Fruit fly (Drosophila melanogaster) whole organism, prepupa: Measurements from ENCODE around the gene Keap1.

Experiments used
- CG10669 ChIP-seq: fragments of 200-800 bp; sonication (Bioruptor generic); optimal IDR thresholded peaks from 3 replicates; lab custom pipeline; 2018; ENCODE audit warnings: missing biosample characterization, mild to moderate bottlenecking, missing genetic modification characterization, moderate library complexity
- CG11762 ChIP-seq: fragments of 200-800 bp; sonication (Bioruptor generic); optimal IDR thresholded peaks from 3 replicates; lab custom pipeline; 2016; ENCODE audit warnings: missing biosample characterization, missing genetic modification characterization; ENCODE audit not compliant: insufficient read depth
- CG15336 ChIP-seq: fragments of 200-800 bp; sonication (Bioruptor generic); IDR thresholded peaks from 2 replicates; pipeline ENCODE4 v1.3.6; 2022; ENCODE audit warnings: missing biosample characterization, missing genetic modification characterization
- CG16779 ChIP-seq: fragments of 200-800 bp; sonication (Bioruptor generic); optimal IDR thresholded peaks from 3 replicates; lab custom pipeline; 2017; ENCODE audit warnings: missing biosample characterization, mild to moderate bottlenecking, missing genetic modification characterization
- CG3032 ChIP-seq: fragments of 200-800 bp; optimal IDR thresholded peaks from 2 replicates; lab custom pipeline; 2019; ENCODE audit warnings: missing biosample characterization, mild to moderate bottlenecking, missing genetic modification characterization, moderate library complexity
- CG31627 ChIP-seq: fragments of 200-800 bp; sonication (Bioruptor generic); optimal IDR thresholded peaks from 3 replicates; lab custom pipeline; 2016; ENCODE audit warnings: missing biosample characterization, missing genetic modification characterization
- CG32006 ChIP-seq: fragments of 200-800 bp; sonication (Bioruptor generic); optimal IDR thresholded peaks from 3 replicates; lab custom pipeline; 2017; ENCODE audit warnings: missing biosample characterization, mild to moderate bottlenecking, missing genetic modification characterization
- CG34406 ChIP-seq: fragments of 200-800 bp; sonication (Bioruptor generic); optimal IDR thresholded peaks from 3 replicates; lab custom pipeline; 2016; ENCODE audit warnings: missing biosample characterization, missing genetic modification characterization
- CG4318 ChIP-seq: fragments of 200-800 bp; sonication (Bioruptor generic); optimal IDR thresholded peaks from 3 replicates; lab custom pipeline; 2017; ENCODE audit warnings: missing biosample characterization, mild to moderate bottlenecking, missing genetic modification characterization
- CG6163 ChIP-seq: fragments of 200-800 bp; sonication (Bioruptor generic); IDR thresholded peaks from 3 replicates; pipeline ENCODE4 v1.3.6; 2022; ENCODE audit warnings: missing biosample characterization, missing genetic modification characterization
- CG6276 ChIP-seq: fragments of 200-800 bp; sonication (Bioruptor generic); optimal IDR thresholded peaks from 2 replicates; lab custom pipeline; 2017; ENCODE audit warnings: missing biosample characterization, mild to moderate bottlenecking, missing genetic modification characterization
- CG6792 ChIP-seq: fragments of 200-800 bp; sonication (Bioruptor generic); optimal IDR thresholded peaks from 3 replicates; lab custom pipeline; 2016; ENCODE audit warnings: missing biosample characterization, missing genetic modification characterization
- CG6808 ChIP-seq: fragments of 200-800 bp; sonication (Bioruptor generic); optimal IDR thresholded peaks from 3 replicates; lab custom pipeline; 2017; ENCODE audit warnings: missing biosample characterization, missing genetic modification characterization, mild to moderate bottlenecking, moderate library complexity, missing genetic modification reagents
- CG6854 ChIP-seq: fragments of 200-800 bp; sonication (Bioruptor generic); optimal IDR thresholded peaks from 2 replicates; lab custom pipeline; 2017; ENCODE audit warnings: missing biosample characterization, mild to moderate bottlenecking, missing genetic modification characterization
- CG7368 ChIP-seq: fragments of 200-800 bp; sonication (Bioruptor generic); optimal IDR thresholded peaks from 3 replicates; lab custom pipeline; 2016; ENCODE audit warnings: missing biosample characterization, missing genetic modification characterization
- CG8119 ChIP-seq: fragments of 200-800 bp; sonication (Bioruptor generic); IDR thresholded peaks from 3 replicates; pipeline ENCODE4 v1.3.6; 2022; ENCODE audit warnings: missing biosample characterization, missing genetic modification characterization
- CG9139 ChIP-seq: fragments of 200-800 bp; sonication (Bioruptor generic); optimal IDR thresholded peaks from 3 replicates; lab custom pipeline; 2017; ENCODE audit warnings: missing biosample characterization, mild to moderate bottlenecking, missing genetic modification characterization
- Eip78C ChIP-seq: fragments of 200-800 bp; sonication (Bioruptor generic); peaks from one replicate; lab custom pipeline; 2016; ENCODE audit warnings: missing biosample characterization, missing genetic modification characterization
- Ets96B ChIP-seq: fragments of 200-800 bp; optimal IDR thresholded peaks from 2 replicates; lab custom pipeline; 2019; ENCODE audit warnings: missing biosample characterization, mild to moderate bottlenecking, missing genetic modification characterization, moderate library complexity
- Hr38 ChIP-seq: sonication (Bioruptor generic); optimal IDR thresholded peaks from 2 replicates; lab custom pipeline; 2016; ENCODE audit warnings: missing biosample characterization, missing genetic modification characterization
- Hr4 ChIP-seq: fragments of 200-800 bp; sonication (Bioruptor generic); optimal IDR thresholded peaks from 3 replicates; lab custom pipeline; 2016; ENCODE audit warnings: missing biosample characterization, missing genetic modification characterization
- Lpt ChIP-seq: fragments of 200-800 bp; sonication (Bioruptor generic); optimal IDR thresholded peaks from 3 replicates; lab custom pipeline; 2016; ENCODE audit warnings: missing biosample characterization, missing genetic modification characterization
- Met ChIP-seq: fragments of 200-800 bp; sonication (Bioruptor generic); optimal IDR thresholded peaks from 3 replicates; lab custom pipeline; 2016; ENCODE audit warnings: missing biosample characterization, missing genetic modification characterization
- OdsH ChIP-seq: fragments of 200-800 bp; sonication (Bioruptor generic); optimal IDR thresholded peaks from 3 replicates; lab custom pipeline; 2016; ENCODE audit warnings: missing biosample characterization, missing genetic modification characterization
- Smox ChIP-seq: fragments of 200-800 bp; sonication (Bioruptor generic); optimal IDR thresholded peaks from 3 replicates; lab custom pipeline; 2016; ENCODE audit warnings: missing biosample characterization, missing genetic modification characterization
- Sox102F ChIP-seq: fragments of 200-800 bp; sonication (Bioruptor generic); optimal IDR thresholded peaks from 2 replicates; lab custom pipeline; 2016; ENCODE audit warnings: missing biosample characterization, mild to moderate bottlenecking, missing genetic modification characterization
- Sox14 ChIP-seq: fragments of 200-800 bp; sonication (Bioruptor generic); optimal IDR thresholded peaks from 3 replicates; lab custom pipeline; 2016; ENCODE audit warnings: missing biosample characterization, missing genetic modification characterization
- acj6 ChIP-seq: fragments of 200-800 bp; sonication (Bioruptor generic); optimal IDR thresholded peaks from 3 replicates; lab custom pipeline; 2016; ENCODE audit warnings: missing biosample characterization, missing genetic modification characterization
- cyc ChIP-seq: fragments of 200-800 bp; sonication (Bioruptor generic); optimal IDR thresholded peaks from 3 replicates; lab custom pipeline; 2016; ENCODE audit warnings: missing biosample characterization, missing genetic modification characterization
- dac ChIP-seq: fragments of 200-800 bp; sonication (Bioruptor generic); optimal IDR thresholded peaks from 2 replicates; lab custom pipeline; 2017; ENCODE audit warnings: missing biosample characterization, mild to moderate bottlenecking, missing genetic modification characterization
- esn ChIP-seq: fragments of 200-800 bp; sonication (Bioruptor generic); optimal IDR thresholded peaks from 2 replicates; lab custom pipeline; 2016; ENCODE audit warnings: missing biosample characterization, mild to moderate bottlenecking, missing genetic modification characterization, moderate library complexity
- fd85E ChIP-seq: fragments of 200-800 bp; sonication (Bioruptor generic); optimal IDR thresholded peaks from 3 replicates; lab custom pipeline; 2016; ENCODE audit warnings: missing biosample characterization, missing genetic modification characterization
- net ChIP-seq: fragments of 200-800 bp; sonication (Bioruptor generic); optimal IDR thresholded peaks from 3 replicates; lab custom pipeline; 2016; ENCODE audit warnings: missing biosample characterization, missing genetic modification characterization
- spab ChIP-seq: fragments of 200-800 bp; sonication (Bioruptor generic); optimal IDR thresholded peaks from 2 replicates; lab custom pipeline; 2017; ENCODE audit warnings: missing biosample characterization, mild to moderate bottlenecking, missing genetic modification characterization, missing genetic modification reagents
- vri ChIP-seq: fragments of 200-800 bp; sonication (Bioruptor generic); optimal IDR thresholded peaks from 3 replicates; lab custom pipeline; 2016; ENCODE audit warnings: missing biosample characterization, mild to moderate bottlenecking, missing genetic modification characterization

Keap1 gene

dm6 chr3R:17079859-17080255 lies at the start of gene Keap1, which contains the start of gene kuk (continued):
- peak; percentile 36 for TF ChIP-seq Sox102F (GFP tag; lab: Kevin White, UChicago)
- no peak for TF ChIP-seq CG6854 (GFP tag; lab: Kevin White, UChicago)
- peak; percentile 65 for TF ChIP-seq OdsH
- TF ChIP-seq Hr4 (GFP tag; lab: Kevin White, UChicago), result peak; percentile 38
- TF ChIP-seq CG6808 (GFP tag; lab: Kevin White, UChicago), result peak; percentile 31
- TF ChIP-seq acj6 (GFP tag; lab: Kevin White, UChicago), result peak; percentile 57
- no peak for TF ChIP-seq net (GFP tag; lab: Kevin White, UChicago)
- TF ChIP-seq, all 60 proteins: peak for 35

dm6 chr3R:17127912-17128311 lies 48.2 kb upstream of the Keap1 start, which contains the start of gene CG31265:
CG31265 (plus strand) TSS chr3R:17128212.
- TF ChIP-seq Sox14, result no peak
- no peak for TF ChIP-seq CG6276
- TF ChIP-seq CG16779 (tag; lab: Kevin White, UChicago), result no peak
- no peak for TF ChIP-seq CG3032 (tag; lab: Kevin White, UChicago)
- TF ChIP-seq CG31627 (GFP tag; lab: Kevin White, UChicago), result no peak
- no peak for TF ChIP-seq CG4318 (GFP tag; lab: Kevin White, UChicago)
- no peak for TF ChIP-seq Lpt
- TF ChIP-seq, all 60 proteins: peak for 0

dm6 chr3R:17126838-17127237 lies 47.1 kb upstream of the Keap1 start, which contains the start of the genes CG17477 and CG31269:
CG17477 (minus strand) TSS chr3R:17126938.
CG31269 (plus strand) TSS chr3R:17127126.
- TF ChIP-seq Eip78C (GFP tag; lab: Kevin White, UChicago), result no peak
- no peak for TF ChIP-seq CG11762 (GFP tag; lab: Kevin White, UChicago)
- no peak for TF ChIP-seq CG32006 (GFP tag; lab: Kevin White, UChicago)
- TF ChIP-seq CG15336 (GFP tag; lab: Robert Waterston, UW), result no peak

- no peak for TF ChIP-seq CG9139 (GFP tag; lab: Kevin White, UChicago)
- no peak for TF ChIP-seq CG11762 (GFP tag; lab: Kevin White, UChicago)
- no peak for TF ChIP-seq fd85E (GFP tag; lab: Kevin White, UChicago)
- no peak for TF ChIP-seq Hr38 (GFP tag; lab: Kevin White, UChicago)
- TF ChIP-seq CG34406, result no peak
- TF ChIP-seq vri (GFP tag; lab: Kevin White, UChicago), result no peak
- TF ChIP-seq CG6163, result no peak
- TF ChIP-seq Lpt, result no peak
- TF ChIP-seq Eip78C (GFP tag; lab: Kevin White, UChicago), result no peak
- TF ChIP-seq CG7368 (GFP tag; lab: Kevin White, UChicago), result no peak
- no peak for TF ChIP-seq Smox (GFP tag; lab: Kevin White, UChicago)
- TF ChIP-seq Met, result no peak
- TF ChIP-seq CG32006 (GFP tag; lab: Kevin White, UChicago), result no peak
- TF ChIP-seq, all 60 proteins: peak for 0
Measured at dm6 chr3R:17125339-17126044, 45.7 kb upstream of the Keap1 start, which contains the start of gene cher. cher (minus strand) TSS chr3R:17125389.

- TF ChIP-seq CG8119 (GFP tag; lab: Robert Waterston, UW), result no peak
- TF ChIP-seq Ets96B (tag; lab: Kevin White, UChicago), result no peak
- TF ChIP-seq dac (GFP tag; lab: Kevin White, UChicago), result no peak
- TF ChIP-seq CG10669 (GFP tag; lab: Kevin White, UChicago), result no peak
- no peak for TF ChIP-seq spab (GFP tag; lab: Kevin White, UChicago)
- no peak for TF ChIP-seq esn (GFP tag; lab: Kevin White, UChicago)
- TF ChIP-seq CG6792 (GFP tag; lab: Kevin White, UChicago), result no peak
- TF ChIP-seq cyc (GFP tag; lab: Kevin White, UChicago), result no peak
Measured at dm6 chr3R:17124177-17124576, 44.4 kb upstream of the Keap1 start, which contains the start of gene CG45079. CG45079 (plus strand) TSS chr3R:17124477.
